Worm (Caenorhabditis elegans) whole organism, young adult: Measurements from ENCODE around the gene R02F11.2.
A peak's percentile ranks its signal among the peaks of the same experiment; 100 is the strongest.
"Not testable (repeated sequence)": the region's sequence is repeated elsewhere in the genome, so short reads cannot be mapped to it uniquely, and the experiment has no call there.

Experiments used
- D2030.7 ChIP-seq: fragments of 200-800 bp; sonication (Bioruptor generic); IDR thresholded peaks from 2 replicates; pipeline ENCODE4 v1.3.6; 2022; ENCODE audit warnings: missing genetic modification reagents, missing genetic modification characterization, missing compliant biosample characterization
- F22D6.2 ChIP-seq: sonication (generic microtip); optimal IDR thresholded peaks from 2 replicates; lab custom pipeline; 2016; ENCODE audit warnings: mild to moderate bottlenecking, missing genetic modification characterization, missing compliant biosample characterization
- F49E8.2 ChIP-seq: sonication (generic microtip); optimal IDR thresholded peaks from 3 replicates; lab custom pipeline; 2017; ENCODE audit warnings: missing genetic modification characterization, mild to moderate bottlenecking, missing compliant biosample characterization, antibody characterized with exemption, moderate library complexity; ENCODE audit not compliant: insufficient read depth
- T26A5.8 ChIP-seq: sonication (generic microtip); optimal IDR thresholded peaks from 2 replicates; lab custom pipeline; 2016; ENCODE audit warnings: missing genetic modification characterization, missing compliant biosample characterization
- Y53F4B.3 ChIP-seq: fragments of 200-800 bp; sonication (Bioruptor generic); IDR thresholded peaks from 2 replicates; pipeline ENCODE4 v1.3.6; 2022; ENCODE audit warnings: missing genetic modification reagents, missing genetic modification characterization, missing compliant biosample characterization
- Y53G8AR.9 ChIP-seq: fragments of 200-800 bp; sonication (Bioruptor generic); conservative IDR thresholded peaks from 2 replicates; pipeline ENCODE4 v1.3.6; 2022; ENCODE audit warnings: missing genetic modification reagents, missing genetic modification characterization, missing compliant biosample characterization
- Y79H2A.3 ChIP-seq: fragments of 200-800 bp; sonication (Bioruptor generic); conservative IDR thresholded peaks from 2 replicates; pipeline ENCODE4 v1.3.6; 2022; ENCODE audit warnings: missing genetic modification reagents, missing genetic modification characterization, missing compliant biosample characterization
- akir-1 ChIP-seq: fragments of 200-800 bp; sonication (Bioruptor generic); optimal IDR thresholded peaks from 2 replicates; lab custom pipeline; 2018; ENCODE audit warnings: mild to moderate bottlenecking, missing genetic modification characterization, moderate library complexity, missing compliant biosample characterization
- atf-7 ChIP-seq: sonication (generic microtip); optimal IDR thresholded peaks from 2 replicates; lab custom pipeline; 2017; ENCODE audit warnings: mild to moderate bottlenecking, missing genetic modification characterization, missing compliant biosample characterization
- attf-5 ChIP-seq: fragments of 200-800 bp; sonication (Bioruptor generic); optimal IDR thresholded peaks from 2 replicates; lab custom pipeline; 2018; ENCODE audit warnings: mild to moderate bottlenecking, missing genetic modification characterization, missing compliant biosample characterization
- ccch-3 ChIP-seq: fragments of 200-800 bp; sonication (Bioruptor generic); optimal IDR thresholded peaks from 2 replicates; lab custom pipeline; 2018; ENCODE audit warnings: mild to moderate bottlenecking, missing genetic modification characterization, missing compliant biosample characterization
- cebp-2 ChIP-seq: fragments of 200-800 bp; sonication (Bioruptor generic); IDR thresholded peaks from 2 replicates; pipeline ENCODE4 v1.3.6; 2022; ENCODE audit warnings: missing genetic modification characterization, missing compliant biosample characterization
- die-1 ChIP-seq: sonication (generic microtip); optimal IDR thresholded peaks from 2 replicates; lab custom pipeline; 2016; ENCODE audit warnings: missing genotype, mild to moderate bottlenecking, missing genetic modification characterization, missing compliant biosample characterization
- dpl-1 ChIP-seq: fragments of 150-350 bp; optimal IDR thresholded peaks from 2 replicates; lab custom pipeline; 2014; ENCODE audit warnings: missing biosample characterization, missing genetic modification reagents, missing genetic modification characterization
- egl-18 ChIP-seq: fragments of 200-800 bp; sonication (Bioruptor generic); IDR thresholded peaks from 2 replicates; pipeline ENCODE4 v1.3.6; 2022; ENCODE audit warnings: missing genetic modification reagents, missing genetic modification characterization, missing compliant biosample characterization
- egrh-3 ChIP-seq: fragments of 200-800 bp; sonication (Bioruptor generic); IDR thresholded peaks from 2 replicates; pipeline ENCODE4 v1.3.6; 2022; ENCODE audit warnings: missing genetic modification reagents, missing genetic modification characterization, missing compliant biosample characterization
- ekl-4 ChIP-seq: fragments of 200-800 bp; sonication (Bioruptor generic); IDR thresholded peaks from 2 replicates; pipeline ENCODE4 v1.3.6; 2022; ENCODE audit warnings: missing genetic modification reagents, missing genetic modification characterization, missing compliant biosample characterization
- fkh-3 ChIP-seq: sonication (generic microtip); optimal IDR thresholded peaks from 2 replicates; lab custom pipeline; 2016; ENCODE audit warnings: mild to moderate bottlenecking, missing genetic modification characterization, missing compliant biosample characterization
- hsf-1 ChIP-seq: fragments of 200-800 bp; sonication (Bioruptor generic); IDR thresholded peaks from 2 replicates; pipeline ENCODE4 v1.3.6; 2022; ENCODE audit warnings: missing genetic modification reagents, missing genetic modification characterization, missing compliant biosample characterization
- lag-1 ChIP-seq: fragments of 200-800 bp; sonication (Bioruptor generic); IDR thresholded peaks from 2 replicates; pipeline ENCODE4 v1.3.6; 2022; ENCODE audit warnings: missing genetic modification reagents, missing genetic modification characterization, missing compliant biosample characterization
- lir-1 ChIP-seq: fragments of 200-800 bp; sonication (Bioruptor generic); conservative IDR thresholded peaks from 2 replicates; pipeline ENCODE4 v1.3.6; 2022; ENCODE audit warnings: missing genetic modification reagents, missing genetic modification characterization, missing compliant biosample characterization
- madf-3 ChIP-seq: fragments of 200-800 bp; sonication (Bioruptor generic); IDR thresholded peaks from 2 replicates; pipeline ENCODE4 v1.3.6; 2022; ENCODE audit warnings: missing genetic modification reagents, missing genetic modification characterization, missing compliant biosample characterization
- nhr-120 ChIP-seq: fragments of 200-800 bp; sonication (Bioruptor generic); IDR thresholded peaks from 2 replicates; pipeline ENCODE4 v1.3.6; 2022; ENCODE audit warnings: missing genetic modification characterization, missing compliant biosample characterization
- nhr-27 ChIP-seq: fragments of 200-800 bp; sonication (Bioruptor generic); optimal IDR thresholded peaks from 2 replicates; lab custom pipeline; 2018; ENCODE audit warnings: mild to moderate bottlenecking, missing genetic modification characterization, moderate library complexity, missing compliant biosample characterization
- nhr-90 ChIP-seq: sonication (generic microtip); optimal IDR thresholded peaks from 2 replicates; lab custom pipeline; 2016; ENCODE audit warnings: missing genotype, mild to moderate bottlenecking, missing genetic modification characterization, missing compliant biosample characterization
- repo-1 ChIP-seq: sonication (generic microtip); optimal IDR thresholded peaks from 2 replicates; lab custom pipeline; 2017; ENCODE audit warnings: mild to moderate bottlenecking, missing genetic modification characterization, missing compliant biosample characterization
- rpc-1 ChIP-seq, 2 experiments: fragments of 150-350 bp in 1 of 2; sonication (generic microtip) in 1 of 2; optimal IDR thresholded peaks; 2 replicates each; lab custom pipeline; 2014 to 2018; ENCODE audit warnings: missing biosample characterization in 1 of 2, missing genetic modification characterization in 1 of 2, missing genetic modification reagents in 1 of 2, missing genotype in 1 of 2
- tbp1 ChIP-seq: fragments of 200-800 bp; sonication (Bioruptor generic); optimal IDR thresholded peaks from 2 replicates; lab custom pipeline; 2018; ENCODE audit warnings: mild to moderate bottlenecking, missing genetic modification characterization, missing compliant biosample characterization
- unc-130 ChIP-seq: sonication (generic microtip); optimal IDR thresholded peaks from 2 replicates; lab custom pipeline; 2016; ENCODE audit warnings: missing genetic modification reagents, missing genetic modification characterization, missing compliant biosample characterization
- zfh-2 ChIP-seq: fragments of 200-800 bp; sonication (Bioruptor generic); conservative IDR thresholded peaks from 2 replicates; pipeline ENCODE4 v1.3.6; 2022; ENCODE audit warnings: missing genetic modification reagents, missing genetic modification characterization, missing compliant biosample characterization
- ztf-22 ChIP-seq: fragments of 200-800 bp; sonication (Bioruptor generic); optimal IDR thresholded peaks from 2 replicates; lab custom pipeline; 2018; ENCODE audit warnings: mild to moderate bottlenecking, missing genetic modification characterization, moderate library complexity, missing compliant biosample characterization
- ztf-25 ChIP-seq: fragments of 200-800 bp; sonication (Bioruptor generic); IDR thresholded peaks from 2 replicates; pipeline ENCODE4 v1.3.6; 2022; ENCODE audit warnings: missing genetic modification reagents, missing genetic modification characterization, missing compliant biosample characterization

R02F11.2 gene

DNA sequence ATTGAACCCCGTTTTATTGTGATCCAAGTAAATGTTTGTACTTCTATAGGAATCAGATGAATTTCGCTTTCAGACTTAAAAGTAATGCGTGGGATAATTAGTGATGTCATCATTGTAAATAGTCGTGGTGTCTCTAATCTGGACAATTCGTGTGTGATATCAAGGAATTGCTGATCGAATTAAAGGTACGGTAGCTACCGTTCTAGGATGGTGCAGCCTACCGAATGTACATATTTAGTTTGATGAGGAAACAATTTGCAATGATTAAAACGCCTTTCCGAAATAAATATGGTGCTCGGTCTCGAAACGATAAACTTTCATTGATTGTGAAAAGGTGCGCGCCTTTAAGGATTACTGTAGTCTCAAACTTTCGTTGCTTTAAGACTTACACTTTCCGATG is 35.9 kb upstream of the R02F11.2 start (continued):
- no peak for TF ChIP-seq dpl-1 (GFP tag; lab: Kevin White, UChicago)
- TF ChIP-seq lir-1 (GFP tag; lab: Robert Waterston, UW) = no peak
- TF ChIP-seq nhr-90 (tag; lab: Kevin White, UChicago) = no peak
- TF ChIP-seq ztf-22 (GFP tag; lab: Kevin White, UChicago) = no peak
- no peak for TF ChIP-seq cebp-2
- TF ChIP-seq rpc-1 (optimal IDR thresholded peaks at IDR 0.05; lab: Kevin White, UChicago) = no peak
- TF ChIP-seq rpc-1 (tag; optimal IDR thresholded peaks at IDR 0.05; lab: Kevin White, UChicago) = no peak
- no peak for TF ChIP-seq Y79H2A.3
- TF ChIP-seq Y53G8AR.9 (GFP tag; lab: Robert Waterston, UW) = peak; percentile 79
- TF ChIP-seq attf-5 = no peak
- TF ChIP-seq akir-1 (GFP tag; lab: Kevin White, UChicago) = no peak
- no peak for TF ChIP-seq atf-7 (tag; lab: Kevin White, UChicago)
- peak; percentile 78; the same call in 1 of the 2 replicates for TF ChIP-seq madf-3 (GFP tag; lab: Robert Waterston, UW)
- TF ChIP-seq T26A5.8 (tag; lab: Kevin White, UChicago) = peak; percentile 2
- TF ChIP-seq unc-130 (GFP tag; lab: Kevin White, UChicago) = no peak
- no peak for TF ChIP-seq Y53F4B.3 (GFP tag; lab: Robert Waterston, UW)
- TF ChIP-seq nhr-27 (tag; lab: Kevin White, UChicago) = no peak
- peak; percentile 15 for TF ChIP-seq F49E8.2 (tag; lab: Kevin White, UChicago)
- TF ChIP-seq egrh-3 (GFP tag; lab: Robert Waterston, UW) = no peak
- no peak for TF ChIP-seq zfh-2 (GFP tag; lab: Robert Waterston, UW)
- no peak for TF ChIP-seq ccch-3 (GFP tag; lab: Kevin White, UChicago)

DNA sequence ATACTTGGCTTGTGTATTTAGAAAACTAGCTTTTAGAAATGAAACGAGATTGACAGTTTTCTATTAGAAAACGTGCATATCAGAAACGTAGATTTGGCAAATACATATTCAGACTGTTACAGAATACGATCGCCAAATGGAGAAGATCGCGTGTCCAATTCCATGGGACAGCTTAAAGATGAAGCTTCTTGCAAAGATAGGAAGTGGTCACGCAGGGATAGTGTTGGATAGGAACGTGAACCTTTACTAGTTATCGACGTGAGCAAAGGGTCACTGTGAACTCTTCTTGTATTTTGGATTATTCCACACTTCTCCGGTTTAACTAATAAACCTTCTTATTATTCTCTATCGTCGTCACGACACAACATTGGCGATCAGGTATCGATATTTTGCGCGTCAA is 33.7 kb upstream of the R02F11.2 start, which contains the start of gene bgnt-1.4:
Gene bgnt-1.4, plus strand, starts transcription at position 301 of the 400 bp plus-strand sequence.
- not testable (repeated sequence) for TF ChIP-seq hsf-1; madf-3 (GFP tag; lab: Robert Waterston, UW); tbp1 (GFP tag; lab: Kevin White, UChicago)

- TF ChIP-seq ekl-4 (GFP tag; lab: Robert Waterston, UW) = no peak
Observed at ce11 chrV:4766501-4766900, 27.9 kb upstream of the R02F11.2 start, which contains the start of gene C18G1.8. TSS of gene C18G1.8 (minus strand) at chrV:4766601.

ce11 chrV:4767537-4767936 is 26.9 kb upstream of the R02F11.2 start:
- peak; percentile 94 for TF ChIP-seq hsf-1
- TF ChIP-seq, all 124 proteins: peak for 1; not testable (repeated sequence) for 123

ce11 chrV:4769633-4770032 is 24.8 kb upstream of the R02F11.2 start, which contains the start of gene C18G1.9:
TSS of gene C18G1.9 (minus strand) at chrV:4769733.
- TF ChIP-seq D2030.7 (GFP tag; lab: Robert Waterston, UW) (no peak), lag-1 (no peak), fkh-3 (tag; lab: Kevin White, UChicago) (no peak), die-1 (no peak), F22D6.2 (tag; lab: Kevin White, UChicago) (no peak), ztf-25 (no peak), nhr-120 (GFP tag; lab: Robert Waterston, UW) (no peak), repo-1 (tag; lab: Kevin White, UChicago) (no peak), egl-18 (GFP tag; lab: Robert Waterston, UW) (no peak)
